Worm (Caenorhabditis elegans): ENCODE data around the gene F53F1.3.
A peak's percentile ranks its signal among the peaks of the same experiment; 100 is the strongest.

F53F1.3 gene

DNA sequence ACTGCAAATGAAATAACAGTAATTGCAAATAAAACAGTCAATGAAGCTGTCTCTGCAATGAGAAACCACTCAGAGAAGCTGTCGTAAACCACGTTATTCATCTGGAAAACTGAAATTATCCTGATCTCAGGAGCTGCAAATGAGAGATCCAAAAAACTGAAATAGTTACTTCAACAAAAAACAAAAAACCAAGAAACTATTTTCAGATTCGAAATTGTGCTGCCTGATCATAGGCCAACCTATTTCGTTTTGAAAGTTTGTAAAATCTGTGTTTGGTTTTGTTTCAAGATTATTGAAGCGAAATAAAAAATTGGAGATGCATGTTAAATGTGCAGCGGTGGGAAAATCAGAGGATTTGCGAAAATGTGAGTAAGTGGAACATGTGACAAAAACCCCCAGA lies 12.6 kb downstream of the F53F1.3 start, which contains the start of gene srv-8 (continued):
- no peak for TF ChIP-seq bed-1 (GFP tag; IDR thresholded peaks at IDR 0.05)
- TF ChIP-seq unc-62 (GFP tag; optimal IDR thresholded peaks at IDR 0.05) = no peak
- TF ChIP-seq let-607 (tag; optimal IDR thresholded peaks at IDR 0.05) = no peak
- TF ChIP-seq nfya-2 (GFP tag; IDR thresholded peaks at IDR 0.05) = no peak
- no peak for TF ChIP-seq nhr-90 (tag; optimal IDR thresholded peaks at IDR 0.05)
- no peak for TF ChIP-seq zim-3 (tag; optimal IDR thresholded peaks at IDR 0.05)
- TF ChIP-seq aptf-3 (GFP tag; IDR thresholded peaks at IDR 0.05) = no peak
- TF ChIP-seq F52B5.7 (tag; optimal IDR thresholded peaks at IDR 0.05) = no peak

ce11 chrV:13421697-13422096 lies 13.7 kb downstream of the F53F1.3 start:
- no peak for TF ChIP-seq akir-1 (GFP tag; optimal IDR thresholded peaks at IDR 0.05)
- peak; percentile 86 for TF ChIP-seq nhr-80 (tag; optimal IDR thresholded peaks at IDR 0.05)

- no peak for TF ChIP-seq repo-1 (tag; optimal IDR thresholded peaks at IDR 0.05)
- TF ChIP-seq B0035.1 (tag; optimal IDR thresholded peaks at IDR 0.05) = no peak
- no peak for TF ChIP-seq lin-54 (GFP tag; optimal IDR thresholded peaks at IDR 0.05)
- no peak for TF ChIP-seq sptf-2 (GFP tag; optimal IDR thresholded peaks at IDR 0.05)
- no peak for TF ChIP-seq egl-44 (GFP tag; IDR thresholded peaks at IDR 0.05)
- TF ChIP-seq ceh-100 (GFP tag; IDR thresholded peaks at IDR 0.05) = no peak
Measured at ce11 chrV:13423045-13423444, 15.0 kb downstream of the F53F1.3 start, which contains the start of gene srv-9. srv-9 (minus strand) TSS chrV:13423145.

ce11 chrV:13423608-13424007 lies 15.6 kb downstream of the F53F1.3 start, which contains the start of gene srv-10:
srv-10 (plus strand) TSS chrV:13423908.
- no peak for TF ChIP-seq lin-35 (GFP tag; optimal IDR thresholded peaks at IDR 0.05)

ce11 chrV:13426764-13427163 lies 18.7 kb downstream of the F53F1.3 start, which contains the start of gene srd-18:
srd-18 (minus strand) TSS chrV:13426864.
- no peak for TF ChIP-seq fkh-3 (tag; optimal IDR thresholded peaks at IDR 0.05)
- TF ChIP-seq F49E8.2 (tag; optimal IDR thresholded peaks at IDR 0.05; ENCODE audit: insufficient read depth) = no peak
- no peak for TF ChIP-seq F55B11.4 (tag; optimal IDR thresholded peaks at IDR 0.05; ENCODE audit: borderline replicate concordance, insufficient read depth)
- no peak for TF ChIP-seq aptf-2 (GFP tag; conservative IDR thresholded peaks at IDR 0.05)
- TF ChIP-seq hlh-26 (GFP tag; conservative IDR thresholded peaks at IDR 0.05) = no peak
- no peak for TF ChIP-seq cebp-1 (GFP tag; IDR thresholded peaks at IDR 0.05)
- no peak for TF ChIP-seq cebp-1 (tag; optimal IDR thresholded peaks at IDR 0.05)
- TF ChIP-seq ztf-6 (GFP tag; IDR thresholded peaks at IDR 0.05) = no peak
- no peak for TF ChIP-seq T26A5.8 (tag; optimal IDR thresholded peaks at IDR 0.05)
- no peak for TF ChIP-seq nfyb-1 (GFP tag; IDR thresholded peaks at IDR 0.05)
- TF ChIP-seq snpc-1.1 (tag; optimal IDR thresholded peaks at IDR 0.05; ENCODE audit: insufficient read depth) = no peak
- no peak for TF ChIP-seq aptf-3 (GFP tag; IDR thresholded peaks at IDR 0.05)
- no peak for TF ChIP-seq ztf-28 (GFP tag; IDR thresholded peaks at IDR 0.05)
- no peak for TF ChIP-seq lin-40 (tag; optimal IDR thresholded peaks at IDR 0.05)
- no peak for TF ChIP-seq madf-8 (GFP tag; conservative IDR thresholded peaks at IDR 0.05)
- TF ChIP-seq dpl-1 (GFP tag; optimal IDR thresholded peaks at IDR 0.05) = no peak
- no peak for TF ChIP-seq nfya-2 (GFP tag; IDR thresholded peaks at IDR 0.05)

Data from whole organism, young adult.